Worm (Caenorhabditis elegans) whole organism, mixed stage, embryonic: ENCODE measurements around the gene srh-42.

Experiments
- blmp-1 ChIP-seq: fragments of 150-350 bp; optimal IDR thresholded peaks from 2 replicates; lab custom pipeline; 2014; ENCODE audit warnings: missing biosample characterization, missing genetic modification characterization
- drap-1 ChIP-seq: fragments of 200-800 bp; sonication (Bioruptor generic); optimal IDR thresholded peaks from 3 replicates; lab custom pipeline; 2018; ENCODE audit warnings: mild to moderate bottlenecking, missing genetic modification characterization, missing compliant biosample characterization
- elt-1 ChIP-seq: sonication (generic microtip); optimal IDR thresholded peaks from 2 replicates; lab custom pipeline; 2017; ENCODE audit warnings: missing genetic modification characterization, mild to moderate bottlenecking, missing compliant biosample characterization, antibody characterized with exemption, moderate library complexity, borderline replicate concordance; ENCODE audit not compliant: insufficient read depth
- elt-3 ChIP-seq: fragments of 150-350 bp; optimal IDR thresholded peaks from 2 replicates; lab custom pipeline; 2014; ENCODE audit warnings: missing biosample characterization, missing genetic modification characterization
- lin-13 ChIP-seq: fragments of 150-350 bp; optimal IDR thresholded peaks from 2 replicates; lab custom pipeline; 2014; ENCODE audit warnings: missing biosample characterization, missing genetic modification characterization
- lsy-2 ChIP-seq: fragments of 150-350 bp; optimal IDR thresholded peaks from 2 replicates; lab custom pipeline; 2014; ENCODE audit warnings: missing biosample characterization, missing genetic modification characterization
- nhr-2 ChIP-seq: fragments of 150-350 bp; optimal IDR thresholded peaks from 2 replicates; lab custom pipeline; 2014; ENCODE audit warnings: missing biosample characterization, missing genetic modification characterization
- nhr-237 ChIP-seq: fragments of 150-350 bp; optimal IDR thresholded peaks from 2 replicates; lab custom pipeline; 2014; ENCODE audit warnings: missing biosample characterization, missing genetic modification characterization
- pha-4 ChIP-seq: fragments of 150-350 bp; optimal IDR thresholded peaks from 2 replicates; lab custom pipeline; 2018; ENCODE audit warnings: missing biosample characterization, missing genetic modification reagents, missing genetic modification characterization
- sptf-1 ChIP-seq: sonication (generic microtip); optimal IDR thresholded peaks from 2 replicates; lab custom pipeline; 2017; ENCODE audit warnings: mild to moderate bottlenecking, missing genetic modification characterization, moderate library complexity, missing compliant biosample characterization
- unc-120 ChIP-seq: sonication (generic microtip); optimal IDR thresholded peaks from 2 replicates; lab custom pipeline; 2017; ENCODE audit warnings: missing genetic modification characterization, missing compliant biosample characterization; ENCODE audit not compliant: poor library complexity, severe bottlenecking
- unc-62 ChIP-seq: fragments of 150-350 bp; optimal IDR thresholded peaks from 2 replicates; lab custom pipeline; 2014; ENCODE audit warnings: missing biosample characterization, missing genetic modification reagents, missing genetic modification characterization

- TF ChIP-seq nhr-237 (tag; lab: Kevin White, UChicago): no peak
- TF ChIP-seq elt-3 (tag; lab: Kevin White, UChicago): no peak
- TF ChIP-seq nhr-2 (tag; lab: Kevin White, UChicago): no peak
- no peak for TF ChIP-seq elt-1 (tag; lab: Kevin White, UChicago)
- TF ChIP-seq pha-4 (tag; lab: Kevin White, UChicago): no peak
- no peak for TF ChIP-seq sptf-1
- no peak for TF ChIP-seq unc-120 (tag; lab: Kevin White, UChicago)
- no peak for TF ChIP-seq unc-62
- no peak for TF ChIP-seq blmp-1
- no peak for TF ChIP-seq lsy-2 (tag; lab: Kevin White, UChicago)
- no peak for TF ChIP-seq lin-13
- TF ChIP-seq drap-1 (GFP tag; lab: Kevin White, UChicago): no peak
Measured at ce11 chrII:14287277-14287676, 1.6 kb downstream of the srh-42 start, which contains the start of gene srh-41.
